Fruit fly (Drosophila melanogaster): Measurements from ENCODE around the gene CG3597.

Gene CG3597

dm6 chr2L:2415109-2415508 lies 43.8 kb upstream of the CG3597 start, which contains the start of gene CG18641 (continued):
- TF ChIP-seq tin (GFP tag; optimal IDR thresholded peaks at IDR 0.05) (no peak), chinmo (GFP tag; IDR thresholded peaks at IDR 0.05; ENCODE audit: partially characterized antibody) (0 out of 4 replicates have a peak, but pooled peaks have one; percentile 25), ash1 (GFP tag; optimal IDR thresholded peaks at IDR 0.05) (no peak), YL-1 (GFP tag; optimal IDR thresholded peaks at IDR 0.05) (no peak), Scr (GFP tag; IDR thresholded peaks at IDR 0.05; ENCODE audit: partially characterized antibody) (no peak), CG14441 (GFP tag; IDR thresholded peaks at IDR 0.05) (no peak), Dek (tag; optimal IDR thresholded peaks at IDR 0.05) (no peak), CG8924 (tag; optimal IDR thresholded peaks at IDR 0.05) (no peak), wor (GFP tag; IDR thresholded peaks at IDR 0.05) (no peak), Kr (GFP tag; optimal IDR thresholded peaks at IDR 0.05) (no peak), fd3F (GFP tag; optimal IDR thresholded peaks at IDR 0.05) (no peak), Gug (GFP tag; IDR thresholded peaks at IDR 0.05) (no peak), CG14860 (GFP tag; IDR thresholded peaks at IDR 0.05; ENCODE audit: partially characterized antibody) (no peak), CG4360 (GFP tag; IDR thresholded peaks at IDR 0.05) (no peak), her (GFP tag; optimal IDR thresholded peaks at IDR 0.05) (no peak), Awh (GFP tag; IDR thresholded peaks at IDR 0.05) (no peak), CG11398 (GFP tag; optimal IDR thresholded peaks at IDR 0.05) (no peak), sd (tag; optimal IDR thresholded peaks at IDR 0.05) (peak; percentile 15), CG15011 (GFP tag; optimal IDR thresholded peaks at IDR 0.05) (no peak), oc (tag; optimal IDR thresholded peaks at IDR 0.05) (no peak), CG7357 (GFP tag; IDR thresholded peaks at IDR 0.05) (no peak), CG10274 (GFP tag; optimal IDR thresholded peaks at IDR 0.05) (no peak), CG13624 (GFP tag; optimal IDR thresholded peaks at IDR 0.05) (no peak), MESR4 (GFP tag; optimal IDR thresholded peaks at IDR 0.05) (no peak), CG15601 (tag; optimal IDR thresholded peaks at IDR 0.05) (no peak), fru (optimal IDR thresholded peaks at IDR 0.05) (no peak), CG7556 (GFP tag; optimal IDR thresholded peaks at IDR 0.05) (no peak), klu (GFP tag; IDR thresholded peaks at IDR 0.05) (no peak), CoRest (tag; optimal IDR thresholded peaks at IDR 0.05) (no peak), row (GFP tag; IDR thresholded peaks at IDR 0.05) (no peak), crol (GFP tag; IDR thresholded peaks at IDR 0.05) (no peak), sr (GFP tag; IDR thresholded peaks at IDR 0.05) (0 out of 3 replicates have a peak, but pooled peaks have one; percentile 11), CG17328 (GFP tag; IDR thresholded peaks at IDR 0.05) (no peak), Bdp1 (GFP tag; optimal IDR thresholded peaks at IDR 0.05) (no peak), CG14014 (GFP tag; IDR thresholded peaks at IDR 0.05) (no peak), Med (GFP tag) (peak; percentile 68), Hey (tag; optimal IDR thresholded peaks at IDR 0.05) (no peak), Oaz (GFP tag; IDR thresholded peaks at IDR 0.05) (no peak), CG32767 (GFP tag; IDR thresholded peaks at IDR 0.05) (no peak), ac (GFP tag; optimal IDR thresholded peaks at IDR 0.05) (no peak), CG2199 (GFP tag; IDR thresholded peaks at IDR 0.05) (no peak), ci (GFP tag; IDR thresholded peaks at IDR 0.05) (0 out of 3 replicates have a peak, but pooled peaks have one; percentile 12), CG13287 (GFP tag; IDR thresholded peaks at IDR 0.05; ENCODE audit: partially characterized antibody) (peak; percentile 10; the same call in 1 of the 2 replicates), E2f1 (GFP tag; IDR thresholded peaks at IDR 0.05) (no peak), CG3847 (GFP tag; IDR thresholded peaks at IDR 0.05) (no peak), h (optimal IDR thresholded peaks at IDR 0.05) (no peak), CG12236 (GFP tag; optimal IDR thresholded peaks at IDR 0.05) (no peak), CG3065 (GFP tag; optimal IDR thresholded peaks at IDR 0.05) (no peak), knrl (GFP tag; IDR thresholded peaks at IDR 0.05; ENCODE audit: partially characterized antibody) (0 out of 3 replicates have a peak, but pooled peaks have one; percentile 14), jumu (GFP tag; optimal IDR thresholded peaks at IDR 0.05) (no peak)
